Worm (Caenorhabditis elegans) whole organism, L2 larva: Measurements from ENCODE around the gene C26D10.6.

ENCODE experiments used
- C34F6.9 ChIP-seq: fragments of 150-350 bp; optimal IDR thresholded peaks from 2 replicates; lab custom pipeline; 2014; ENCODE audit warnings: missing biosample characterization, missing genetic modification characterization
- F13H6.1 ChIP-seq: sonication (generic microtip); optimal IDR thresholded peaks from 2 replicates; lab custom pipeline; 2016; ENCODE audit warnings: missing genetic modification characterization, missing compliant biosample characterization
- R02D3.7 ChIP-seq: fragments of 150-350 bp; optimal IDR thresholded peaks from 2 replicates; lab custom pipeline; 2014; ENCODE audit warnings: missing biosample characterization, missing genetic modification characterization
- ZK546.5 ChIP-seq: sonication (generic microtip); optimal IDR thresholded peaks from 2 replicates; lab custom pipeline; 2017; ENCODE audit warnings: missing biosample characterization, missing genetic modification characterization
- alr-1 ChIP-seq: fragments of 150-350 bp; optimal IDR thresholded peaks from 2 replicates; lab custom pipeline; 2014; ENCODE audit warnings: missing biosample characterization, missing genetic modification characterization
- aly-2 ChIP-seq: fragments of 150-350 bp; optimal IDR thresholded peaks from 2 replicates; lab custom pipeline; 2014; ENCODE audit warnings: missing biosample characterization, missing genetic modification characterization
- ama-1 ChIP-seq: fragments of 150-350 bp; optimal IDR thresholded peaks from 2 replicates; lab custom pipeline; 2018; ENCODE audit warnings: inconsistent platforms
- ceh-16 ChIP-seq: fragments of 150-350 bp; optimal IDR thresholded peaks from 2 replicates; lab custom pipeline; 2014; ENCODE audit warnings: missing biosample characterization, missing genetic modification characterization
- crh-2 ChIP-seq: sonication (generic microtip); optimal IDR thresholded peaks from 2 replicates; lab custom pipeline; 2017; ENCODE audit warnings: missing biosample characterization, missing genetic modification characterization
- dmd-4 ChIP-seq: sonication (generic microtip); optimal IDR thresholded peaks from 2 replicates; lab custom pipeline; 2017; ENCODE audit warnings: missing biosample characterization, missing genetic modification characterization
- egl-27 ChIP-seq: sonication (generic microtip); optimal IDR thresholded peaks from 3 replicates; lab custom pipeline; 2017; ENCODE audit warnings: missing biosample characterization, missing genetic modification reagents, missing genetic modification characterization
- elt-1 ChIP-seq: fragments of 150-350 bp; optimal IDR thresholded peaks from 2 replicates; lab custom pipeline; 2014; ENCODE audit warnings: missing biosample characterization, missing genetic modification characterization
- elt-3 ChIP-seq: sonication (generic microtip); optimal IDR thresholded peaks from 2 replicates; lab custom pipeline; 2017; ENCODE audit warnings: missing biosample characterization, missing genetic modification characterization
- fos-1 ChIP-seq: fragments of 150-350 bp; optimal IDR thresholded peaks from 2 replicates; lab custom pipeline; 2014; ENCODE audit warnings: missing biosample characterization, missing genetic modification characterization
- gmeb-1 ChIP-seq: fragments of 150-350 bp; optimal IDR thresholded peaks from 2 replicates; lab custom pipeline; 2014; ENCODE audit warnings: missing biosample characterization, missing genetic modification characterization
- lin-11 ChIP-seq: fragments of 150-350 bp; sonication (generic microtip); optimal IDR thresholded peaks from 2 replicates; lab custom pipeline; 2014; ENCODE audit warnings: missing biosample characterization, missing genetic modification characterization, inconsistent platforms, mixed read lengths
- lin-13 ChIP-seq: fragments of 150-350 bp; optimal IDR thresholded peaks from 2 replicates; lab custom pipeline; 2014; ENCODE audit warnings: missing biosample characterization, missing genetic modification reagents, missing genetic modification characterization
- lin-39 ChIP-seq: fragments of 150-350 bp; optimal IDR thresholded peaks from 2 replicates; lab custom pipeline; 2014; ENCODE audit warnings: missing biosample characterization, missing genetic modification reagents, missing genetic modification characterization
- lsy-2 ChIP-seq, 2 experiments: fragments of 150-350 bp in 1 of 2; sonication (generic microtip) in 1 of 2; optimal IDR thresholded peaks; 2 replicates each; lab custom pipeline; 2014 to 2017; ENCODE audit warnings: missing biosample characterization in 2 of 2, missing genetic modification characterization in 2 of 2
- mab-5 ChIP-seq: fragments of 150-350 bp; optimal IDR thresholded peaks from 2 replicates; lab custom pipeline; 2014; ENCODE audit warnings: missing biosample characterization, missing genetic modification characterization
- mdl-1 ChIP-seq, 2 experiments: fragments of 150-350 bp in 1 of 2; sonication (generic microtip) in 1 of 2; optimal IDR thresholded peaks; 2 replicates each; lab custom pipeline; 2017; ENCODE audit warnings: missing biosample characterization in 2 of 2, missing genetic modification characterization in 2 of 2
- nhr-10 ChIP-seq: sonication (generic microtip); optimal IDR thresholded peaks from 2 replicates; lab custom pipeline; 2017; ENCODE audit warnings: missing biosample characterization, missing genetic modification characterization
- nhr-11 ChIP-seq: fragments of 150-350 bp; optimal IDR thresholded peaks from 2 replicates; lab custom pipeline; 2014; ENCODE audit warnings: missing biosample characterization, missing genetic modification characterization
- nhr-129 ChIP-seq: fragments of 150-350 bp; optimal IDR thresholded peaks from 2 replicates; lab custom pipeline; 2014; ENCODE audit warnings: missing biosample characterization, missing genetic modification characterization
- nhr-21 ChIP-seq: fragments of 150-350 bp; optimal IDR thresholded peaks from 2 replicates; lab custom pipeline; 2014; ENCODE audit warnings: missing biosample characterization, missing genetic modification characterization
- nhr-25 ChIP-seq: fragments of 150-350 bp; sonication (generic microtip); optimal IDR thresholded peaks from 3 replicates; lab custom pipeline; 2014; ENCODE audit warnings: missing biosample characterization, missing genetic modification characterization
- nhr-6 ChIP-seq: fragments of 150-350 bp; optimal IDR thresholded peaks from 2 replicates; lab custom pipeline; 2014; ENCODE audit warnings: missing biosample characterization, missing genetic modification characterization
- nhr-77 ChIP-seq: fragments of 150-350 bp; optimal IDR thresholded peaks from 2 replicates; lab custom pipeline; 2014; ENCODE audit warnings: missing biosample characterization, missing genetic modification characterization
- peb-1 ChIP-seq: fragments of 150-350 bp; optimal IDR thresholded peaks from 2 replicates; lab custom pipeline; 2014; ENCODE audit warnings: missing biosample characterization, missing genetic modification characterization
- skn-1 ChIP-seq: sonication (generic microtip); optimal IDR thresholded peaks from 2 replicates; lab custom pipeline; 2017; ENCODE audit warnings: missing biosample characterization, missing genetic modification characterization
- sma-3 ChIP-seq: sonication (generic microtip); optimal IDR thresholded peaks from 2 replicates; lab custom pipeline; 2016; ENCODE audit warnings: missing genetic modification reagents, missing genetic modification characterization, missing compliant biosample characterization
- sma-9 ChIP-seq, 2 experiments: fragments of 150-350 bp in 1 of 2; sonication (generic microtip) in 1 of 2; optimal IDR thresholded peaks; 2 replicates each; lab custom pipeline; 2014 to 2016; ENCODE audit warnings: missing genetic modification characterization in 2 of 2, mild to moderate bottlenecking in 1 of 2, missing biosample characterization in 1 of 2, missing compliant biosample characterization in 1 of 2, missing genetic modification reagents in 1 of 2, moderate library complexity in 1 of 2
- snpc-4 ChIP-seq: fragments of 150-350 bp; optimal IDR thresholded peaks from 2 replicates; lab custom pipeline; 2014; ENCODE audit warnings: missing biosample characterization, missing genetic modification characterization
- unc-55 ChIP-seq: fragments of 150-350 bp; sonication (generic microtip); optimal IDR thresholded peaks from 3 replicates; lab custom pipeline; 2014; ENCODE audit warnings: missing biosample characterization, missing genetic modification reagents, missing genetic modification characterization
- zag-1 ChIP-seq: fragments of 150-350 bp; optimal IDR thresholded peaks from 2 replicates; lab custom pipeline; 2014; ENCODE audit warnings: missing biosample characterization, missing genetic modification characterization
- ztf-1 ChIP-seq: fragments of 200-800 bp; sonication (Bioruptor generic); conservative IDR thresholded peaks from 2 replicates; pipeline ENCODE4 v1.3.6; 2022; ENCODE audit warnings: missing genetic modification characterization, missing compliant biosample characterization
- ztf-11 ChIP-seq: sonication (generic microtip); optimal IDR thresholded peaks from 2 replicates; lab custom pipeline; 2017; ENCODE audit warnings: missing biosample characterization, missing genetic modification characterization
- ztf-4 ChIP-seq: fragments of 150-350 bp; optimal IDR thresholded peaks from 2 replicates; lab custom pipeline; 2014; ENCODE audit warnings: missing biosample characterization, missing genetic modification characterization

The C26D10.6 gene

ce11 chrII:8333643-8334042, 20.9 kb downstream of the C26D10.6 start, which contains the start of gene C26D10.7:
Gene C26D10.7, plus strand, starts transcription at chrII:8333943.
- TF ChIP-seq R02D3.7 (no peak), mdl-1 (tag; optimal IDR thresholded peaks at IDR 0.05; lab: Kevin White, UChicago) (no peak), egl-27 (tag; lab: Kevin White, UChicago) (no peak), peb-1 (tag; lab: Kevin White, UChicago) (no peak), nhr-6 (tag; lab: Kevin White, UChicago) (no peak), nhr-11 (tag; lab: Kevin White, UChicago) (no peak), fos-1 (tag; lab: Kevin White, UChicago) (no peak), nhr-10 (no peak), skn-1 (tag; lab: Kevin White, UChicago) (no peak), lin-11 (tag; lab: Kevin White, UChicago) (no peak), gmeb-1 (tag; lab: Kevin White, UChicago) (no peak), sma-9 (GFP tag; optimal IDR thresholded peaks at IDR 0.05; lab: Kevin White, UChicago) (no peak), sma-9 (tag; optimal IDR thresholded peaks at IDR 0.05; lab: Kevin White, UChicago) (no peak), ztf-1 (GFP tag; lab: Robert Waterston, UW) (no peak)
- TF ChIP-seq, all 48 proteins: peak for 0

- TF ChIP-seq nhr-10 (no peak), nhr-129 (tag; lab: Kevin White, UChicago) (peak; percentile 3), sma-3 (no peak), crh-2 (tag; lab: Kevin White, UChicago) (peak; percentile 29)
These were observed 25.0 kb downstream of the C26D10.6 start, which contains the start of gene C26D10.4 for ce11 chrII:8329462-8329861. Gene C26D10.4, plus strand, starts transcription at chrII:8329762.

- TF ChIP-seq ZK546.5 (tag; lab: Kevin White, UChicago) (no peak), ceh-16 (tag; lab: Kevin White, UChicago) (peak; percentile 78), nhr-25 (peak; percentile 61), fos-1 (tag; lab: Kevin White, UChicago) (peak; percentile 44), unc-55 (peak; percentile 93), ztf-11 (no peak), sma-3 (peak; percentile 68), nhr-77 (tag; lab: Kevin White, UChicago) (no peak), C34F6.9 (tag; lab: Kevin White, UChicago) (peak; percentile 91), elt-1 (tag; lab: Kevin White, UChicago) (no peak), nhr-10 (no peak), ztf-4 (tag; lab: Kevin White, UChicago) (peak; percentile 72), ama-1 (lab: Kevin White, UChicago) (peak; percentile 68), nhr-129 (tag; lab: Kevin White, UChicago) (peak; percentile 91), crh-2 (tag; lab: Kevin White, UChicago) (peak; percentile 83), egl-27 (tag; lab: Kevin White, UChicago) (peak; percentile 36), nhr-21 (tag; lab: Kevin White, UChicago) (peak; percentile 58), lin-39 (tag; lab: Kevin White, UChicago) (peak; percentile 97), alr-1 (peak; percentile 74), F13H6.1 (tag; lab: Kevin White, UChicago) (peak; percentile 65), aly-2 (tag; lab: Kevin White, UChicago) (no peak), lin-13 (peak; percentile 79), sma-9 (GFP tag; optimal IDR thresholded peaks at IDR 0.05; lab: Kevin White, UChicago) (peak; percentile 64), sma-9 (tag; optimal IDR thresholded peaks at IDR 0.05; lab: Kevin White, UChicago) (no peak), snpc-4 (tag; lab: Kevin White, UChicago) (peak; percentile 40), skn-1 (tag; lab: Kevin White, UChicago) (no peak), mab-5 (peak; percentile 86), lin-11 (tag; lab: Kevin White, UChicago) (peak; percentile 81), gmeb-1 (tag; lab: Kevin White, UChicago) (peak; percentile 89), nhr-6 (tag; lab: Kevin White, UChicago) (no peak), lsy-2 (tag; optimal IDR thresholded peaks at IDR 0.05; lab: Kevin White, UChicago) (peak; percentile 50 to 91)
These were observed 25.6 kb downstream of the C26D10.6 start, which contains the start of gene hel-1 for ce11 chrII:8328820-8329339. Gene hel-1, minus strand, starts transcription at chrII:8328870.

ce11 chrII:8327450-8327849, 27.1 kb downstream of the C26D10.6 start:
- no peak for TF ChIP-seq dmd-4 (tag; lab: Kevin White, UChicago)
- no peak for TF ChIP-seq fos-1 (tag; lab: Kevin White, UChicago)
- no peak for TF ChIP-seq ZK546.5 (tag; lab: Kevin White, UChicago)
- TF ChIP-seq gmeb-1 (tag; lab: Kevin White, UChicago): no peak
- no peak for TF ChIP-seq crh-2 (tag; lab: Kevin White, UChicago)
- no peak for TF ChIP-seq nhr-21 (tag; lab: Kevin White, UChicago)
- no peak for TF ChIP-seq R02D3.7
- no peak for TF ChIP-seq zag-1 (tag; lab: Kevin White, UChicago)
- no peak for TF ChIP-seq mab-5
- no peak for TF ChIP-seq F13H6.1 (tag; lab: Kevin White, UChicago)
- no peak for TF ChIP-seq elt-3 (tag; lab: Kevin White, UChicago)
- TF ChIP-seq nhr-10: no peak
- TF ChIP-seq nhr-6 (tag; lab: Kevin White, UChicago): no peak
- no peak for TF ChIP-seq ama-1 (lab: Kevin White, UChicago)
- TF ChIP-seq, all 48 proteins: peak for 0
